Fruit fly (Drosophila melanogaster): ENCODE measurements around the gene CG6966.

dm6 chr3R:15091680-15092343, 3.6 kb downstream of the CG6966 start:
- TF ChIP-seq CG8478 (optimal IDR thresholded peaks at IDR 0.05) (no peak), CTCF (optimal IDR thresholded peaks at IDR 0.05) (no peak)
